Fruit fly (Drosophila melanogaster) whole organism, wandering third instar larva: ENCODE data around the gene CG32147.
A peak's percentile ranks its signal among the peaks of the same experiment; 100 is the strongest.

Experiments
- Abd-B ChIP-seq: fragments of >200 bp; optimal IDR thresholded peaks from 2 replicates; lab custom pipeline; 2017; ENCODE audit warnings: missing biosample characterization, missing genetic modification characterization
- CG32264 ChIP-seq: fragments of 200-800 bp; sonication (Bioruptor generic); optimal IDR thresholded peaks from 2 replicates; lab custom pipeline; 2016; ENCODE audit warnings: missing biosample characterization, missing genetic modification characterization
- CG9705 ChIP-seq: fragments of 200-800 bp; sonication (Bioruptor generic); optimal IDR thresholded peaks from 2 replicates; lab custom pipeline; 2018; ENCODE audit warnings: missing biosample characterization, mild to moderate bottlenecking, missing genetic modification characterization
- CrebA ChIP-seq: fragments of 200-800 bp; sonication (Bioruptor generic); optimal IDR thresholded peaks from 2 replicates; lab custom pipeline; 2016; ENCODE audit warnings: missing biosample characterization, mild to moderate bottlenecking, missing genetic modification characterization, borderline replicate concordance
- Dfd ChIP-seq: fragments of >200 bp; optimal IDR thresholded peaks from 2 replicates; lab custom pipeline; 2017; ENCODE audit warnings: missing biosample characterization, missing genetic modification characterization
- Dif ChIP-seq: fragments of 200-275, 200-300 bp; sonication (Bioruptor generic); optimal IDR thresholded peaks from 2 replicates; lab custom pipeline; 2018; ENCODE audit warnings: missing biosample characterization, missing genetic modification characterization; ENCODE audit not compliant: partially characterized antibody
- GATAd ChIP-seq: sonication (Bioruptor generic); optimal IDR thresholded peaks from 2 replicates; lab custom pipeline; 2016; ENCODE audit warnings: missing biosample characterization, missing genetic modification characterization
- HLH106 ChIP-seq: fragments of 200-800 bp; optimal IDR thresholded peaks from 3 replicates; lab custom pipeline; 2019; ENCODE audit warnings: missing biosample characterization, mild to moderate bottlenecking, missing genetic modification characterization, moderate library complexity
- Hnf4 ChIP-seq: fragments of 200-800 bp; sonication (Bioruptor generic); optimal IDR thresholded peaks from 2 replicates; lab custom pipeline; 2016; ENCODE audit warnings: missing biosample characterization, mild to moderate bottlenecking, missing genetic modification characterization
- Hr78 ChIP-seq: fragments of >200 bp; optimal IDR thresholded peaks from 2 replicates; lab custom pipeline; 2017; ENCODE audit warnings: missing biosample characterization, missing genetic modification characterization
- Hr83 ChIP-seq: fragments of 200-300 bp; sonication (Bioruptor generic); optimal IDR thresholded peaks from 2 replicates; lab custom pipeline; 2016; ENCODE audit warnings: missing biosample characterization, mild to moderate bottlenecking, missing genetic modification characterization, moderate library complexity; ENCODE audit not compliant: poor library complexity, severe bottlenecking
- Jra ChIP-seq: sonication (Bioruptor generic); optimal IDR thresholded peaks from 2 replicates; lab custom pipeline; 2016; ENCODE audit warnings: missing biosample characterization, missing genetic modification characterization
- Mio ChIP-seq: sonication (Bioruptor generic); optimal IDR thresholded peaks from 2 replicates; lab custom pipeline; 2016; ENCODE audit warnings: missing biosample characterization, missing genetic modification characterization
- Myc ChIP-seq: fragments of >200 bp; optimal IDR thresholded peaks from 2 replicates; lab custom pipeline; 2017
- N ChIP-seq: fragments of >200 bp; optimal IDR thresholded peaks from 2 replicates; lab custom pipeline; 2018; ENCODE audit warnings: missing biosample characterization, missing external identifiers, missing genetic modification characterization
- OdsH ChIP-seq: fragments of 200-800 bp; sonication (Bioruptor generic); optimal IDR thresholded peaks from 2 replicates; lab custom pipeline; 2016; ENCODE audit warnings: missing biosample characterization, mild to moderate bottlenecking, missing genetic modification characterization
- Rel ChIP-seq, 2 experiments: fragments of 200-800 bp; sonication (Bioruptor generic) in 1 of 2; optimal IDR thresholded peaks; 2 replicates in 1 of 2; 3 replicates in 1 of 2; lab custom pipeline; 2016 to 2019; ENCODE audit warnings: mild to moderate bottlenecking in 2 of 2, missing biosample characterization in 2 of 2, missing genetic modification characterization in 2 of 2, moderate library complexity in 1 of 2
- Sp1 ChIP-seq: fragments of 200-800 bp; sonication (Bioruptor generic); optimal IDR thresholded peaks from 3 replicates; lab custom pipeline; 2019; ENCODE audit warnings: missing biosample characterization, mild to moderate bottlenecking, missing genetic modification characterization, moderate library complexity
- br ChIP-seq: fragments of 200-800 bp; sonication (Bioruptor generic); optimal IDR thresholded peaks from 2 replicates; lab custom pipeline; 2016; ENCODE audit warnings: missing biosample characterization, missing genetic modification characterization
- brk ChIP-seq: fragments of 200-800 bp; sonication (Bioruptor generic); optimal IDR thresholded peaks from 2 replicates; lab custom pipeline; 2016; ENCODE audit warnings: missing biosample characterization, mild to moderate bottlenecking, missing genetic modification characterization
- dl ChIP-seq, 2 experiments: fragments of 175-275, 200-275 bp in 1 of 2; fragments of 200-275 bp in 1 of 2; sonication (Bioruptor generic); optimal IDR thresholded peaks; lab custom pipeline; 2018; ENCODE audit warnings: mild to moderate bottlenecking in 2 of 2, missing biosample characterization in 2 of 2, missing genetic modification characterization in 2 of 2, moderate library complexity in 2 of 2; ENCODE audit not compliant: partially characterized antibody in 2 of 2, insufficient read depth in 1 of 2
- dmrt93B ChIP-seq: fragments of 200-800 bp; sonication (Bioruptor generic); optimal IDR thresholded peaks from 2 replicates; lab custom pipeline; 2018; ENCODE audit warnings: missing biosample characterization, mild to moderate bottlenecking, missing genetic modification characterization
- dsf ChIP-seq: sonication (Bioruptor generic); optimal IDR thresholded peaks from 2 replicates; lab custom pipeline; 2016; ENCODE audit warnings: missing biosample characterization, missing genetic modification characterization, borderline replicate concordance
- ey ChIP-seq: fragments of 200-800 bp; sonication (Bioruptor generic); optimal IDR thresholded peaks from 2 replicates; lab custom pipeline; 2016; ENCODE audit warnings: missing biosample characterization, missing genetic modification characterization
- foxo ChIP-seq, 2 experiments: fragments of 200-800 bp; sonication (Bioruptor generic); optimal IDR thresholded peaks; 2 replicates in 1 of 2; 3 replicates in 1 of 2; lab custom pipeline; 2016 to 2017; ENCODE audit warnings: missing biosample characterization in 2 of 2, missing genetic modification characterization in 2 of 2
- fru ChIP-seq: fragments of 200-800 bp; sonication (Bioruptor generic); optimal IDR thresholded peaks from 3 replicates; lab custom pipeline; 2016; ENCODE audit warnings: missing biosample characterization, mild to moderate bottlenecking, missing genetic modification characterization
- h ChIP-seq: fragments of 200-800 bp; sonication (Bioruptor generic); optimal IDR thresholded peaks from 3 replicates; lab custom pipeline; 2016; ENCODE audit warnings: missing biosample characterization, mild to moderate bottlenecking, missing genetic modification characterization
- jim ChIP-seq: fragments of 175-275, 200-325 bp; sonication (Bioruptor generic); optimal IDR thresholded peaks from 2 replicates; lab custom pipeline; 2016; ENCODE audit warnings: missing biosample characterization, mild to moderate bottlenecking, missing genetic modification characterization
- lola ChIP-seq: fragments of >200 bp; optimal IDR thresholded peaks from 2 replicates; lab custom pipeline; 2017; ENCODE audit warnings: missing biosample characterization, missing genetic modification characterization
- pan ChIP-seq: fragments of >200 bp; optimal IDR thresholded peaks from 2 replicates; lab custom pipeline; 2017
- psq ChIP-seq: fragments of 200-800 bp; sonication (Bioruptor generic); optimal IDR thresholded peaks from 3 replicates; lab custom pipeline; 2017; ENCODE audit warnings: missing biosample characterization, mild to moderate bottlenecking, missing genetic modification characterization, moderate library complexity
- rgr ChIP-seq: fragments of 200-800 bp; sonication (Bioruptor generic); optimal IDR thresholded peaks from 3 replicates; lab custom pipeline; 2016; ENCODE audit warnings: missing biosample characterization, mild to moderate bottlenecking, missing genetic modification characterization
- sage ChIP-seq: fragments of 200-800 bp; sonication (Bioruptor generic); optimal IDR thresholded peaks from 2 replicates; lab custom pipeline; 2016; ENCODE audit warnings: missing biosample characterization, mild to moderate bottlenecking, missing genetic modification characterization
- tai ChIP-seq: sonication (Bioruptor generic); optimal IDR thresholded peaks from 2 replicates; lab custom pipeline; 2016; ENCODE audit warnings: missing biosample characterization, missing genetic modification characterization
- usp ChIP-seq: fragments of >200 bp; optimal IDR thresholded peaks from 2 replicates; lab custom pipeline; 2017; ENCODE audit warnings: missing biosample characterization, missing genetic modification characterization
- woc ChIP-seq: sonication (Bioruptor generic); optimal IDR thresholded peaks from 2 replicates; lab custom pipeline; 2016; ENCODE audit warnings: missing biosample characterization, mild to moderate bottlenecking, missing genetic modification characterization

The CG32147 gene

dm6 chr3L:15143108-15143507, 751 bp downstream of the CG32147 start:
- TF ChIP-seq HLH106 (tag; lab: Kevin White, UChicago) (peak; percentile 2), Sp1 (GFP tag; lab: Kevin White, UChicago) (no peak), Hr78 (GFP tag; lab: Kevin White, UChicago) (no peak), Hnf4 (GFP tag; lab: Kevin White, UChicago) (no peak), CG9705 (GFP tag; lab: Kevin White, UChicago) (peak; percentile 11), Dif (GFP tag; lab: Kevin White, UChicago) (no peak)

DNA sequence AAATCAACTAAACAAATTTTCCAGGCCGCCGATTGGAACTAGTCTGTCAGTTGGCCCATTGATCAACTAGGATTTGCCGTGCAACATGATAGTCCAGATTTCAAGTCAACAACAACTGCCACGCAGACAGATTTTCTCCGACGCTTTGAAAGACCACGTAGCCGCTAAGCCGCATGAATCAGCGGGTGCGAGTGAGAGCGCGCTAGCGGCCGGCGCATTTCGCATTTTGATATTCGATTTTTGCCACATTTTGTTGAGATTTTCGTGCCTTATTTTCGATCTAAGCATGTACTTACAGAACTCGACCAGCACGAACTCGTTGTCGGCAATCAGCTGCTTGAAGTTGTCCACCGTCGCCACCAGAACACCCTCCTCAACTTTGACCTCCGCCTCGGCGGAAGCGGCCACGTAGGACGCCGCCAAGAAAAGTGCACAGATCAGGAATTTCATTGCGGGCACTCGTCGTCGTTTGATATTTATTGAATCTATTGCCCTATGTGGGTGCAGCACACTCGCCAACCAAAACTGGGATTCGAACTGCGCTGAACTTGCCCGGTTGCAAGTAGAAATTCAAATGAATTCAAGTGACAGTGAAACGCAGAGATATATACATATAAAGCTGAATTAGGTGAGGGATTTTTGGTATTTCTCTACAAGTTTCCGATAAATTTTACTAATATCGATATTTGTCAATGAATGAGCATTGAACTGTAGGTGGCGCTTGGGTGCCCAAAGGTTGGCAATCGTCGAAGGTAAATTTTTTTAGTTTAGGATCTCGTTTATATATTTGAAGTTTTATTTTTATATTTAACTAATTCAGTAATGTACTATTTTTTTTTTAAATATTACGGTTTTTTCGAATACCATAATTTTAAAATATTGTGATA, 1.6 kb downstream of the CG32147 start, which contains the start of gene Pdi:
TSS of gene Pdi (minus strand) at position 837 of the 887 bp plus-strand sequence.
- TF ChIP-seq dl (GFP tag; optimal IDR thresholded peaks at IDR 0.05; lab: Kevin White, UChicago; ENCODE audit: insufficient read depth in 1 of 2, partially characterized antibody in 2 of 2) (peak in 1 of 2 experiments; percentile 32), Hnf4 (GFP tag; lab: Kevin White, UChicago) (peak; percentile 68), CrebA (peak; percentile 98), Dif (GFP tag; lab: Kevin White, UChicago) (peak; percentile 57), rgr (GFP tag; lab: Kevin White, UChicago) (peak; percentile 43), h (peak; percentile 47), fru (GFP tag; lab: Kevin White, UChicago) (peak; percentile 21), GATAd (GFP tag; lab: Kevin White, UChicago) (no peak), jim (peak; percentile 50), HLH106 (tag; lab: Kevin White, UChicago) (peak; percentile 26), Dfd (no peak), Hr83 (GFP tag; lab: Kevin White, UChicago) (peak; percentile 84), woc (GFP tag; lab: Kevin White, UChicago) (peak; percentile 12), br (peak; percentile 45), ey (GFP tag; lab: Kevin White, UChicago) (peak; percentile 10), Jra (GFP tag; lab: Kevin White, UChicago) (peak; percentile 9), foxo (GFP tag; optimal IDR thresholded peaks at IDR 0.05; lab: Kevin White, UChicago) (peak in 1 of 2 experiments; percentile 36), CG9705 (GFP tag; lab: Kevin White, UChicago) (no peak), Rel (GFP tag; optimal IDR thresholded peaks at IDR 0.05; lab: Kevin White, UChicago) (no peak), Rel (tag; optimal IDR thresholded peaks at IDR 0.05; lab: Kevin White, UChicago) (peak; percentile 69), Sp1 (GFP tag; lab: Kevin White, UChicago) (peak; percentile 20), CG32264 (GFP tag; lab: Kevin White, UChicago) (no peak)

dm6 chr3L:15141118-15142003, 2.5 kb downstream of the CG32147 start:
- no peak for TF ChIP-seq psq (GFP tag; lab: Kevin White, UChicago)
- TF ChIP-seq Hr78 (GFP tag; lab: Kevin White, UChicago), result no peak
- TF ChIP-seq dmrt93B (GFP tag; lab: Kevin White, UChicago), result no peak
- no peak for TF ChIP-seq N (GFP tag; lab: Kevin White, UChicago)
- no peak for TF ChIP-seq brk
- no peak for TF ChIP-seq Mio (GFP tag; lab: Kevin White, UChicago)
- peak; percentile 32 for TF ChIP-seq Jra (GFP tag; lab: Kevin White, UChicago)
- TF ChIP-seq Rel (GFP tag; optimal IDR thresholded peaks at IDR 0.05; lab: Kevin White, UChicago), result no peak
- peak; percentile 20 for TF ChIP-seq Rel (tag; optimal IDR thresholded peaks at IDR 0.05; lab: Kevin White, UChicago)
- peak; percentile 75 for TF ChIP-seq Myc
- TF ChIP-seq Hr83 (GFP tag; lab: Kevin White, UChicago), result no peak
- TF ChIP-seq usp (GFP tag; lab: Kevin White, UChicago), result no peak
- TF ChIP-seq CG32264 (GFP tag; lab: Kevin White, UChicago), result no peak
- TF ChIP-seq rgr (GFP tag; lab: Kevin White, UChicago), result peak; percentile 43
- peak; percentile 30 for TF ChIP-seq h
- peak; percentile 15 for TF ChIP-seq Sp1 (GFP tag; lab: Kevin White, UChicago)
- no peak for TF ChIP-seq Hnf4 (GFP tag; lab: Kevin White, UChicago)
- peak; percentile 3 for TF ChIP-seq br
- peak; percentile 16 for TF ChIP-seq fru (GFP tag; lab: Kevin White, UChicago)
- TF ChIP-seq dsf (GFP tag; lab: Kevin White, UChicago), result no peak
- TF ChIP-seq GATAd (GFP tag; lab: Kevin White, UChicago), result no peak
- no peak for TF ChIP-seq ey (GFP tag; lab: Kevin White, UChicago)
- no peak for TF ChIP-seq lola (GFP tag; lab: Kevin White, UChicago)
- TF ChIP-seq sage (GFP tag; lab: Kevin White, UChicago), result no peak
- TF ChIP-seq foxo (GFP tag; optimal IDR thresholded peaks at IDR 0.05; lab: Kevin White, UChicago), result peak in 1 of 2 experiments; percentile 28
- no peak for TF ChIP-seq pan (lab: Kevin White, UChicago)
- TF ChIP-seq tai (GFP tag; lab: Kevin White, UChicago), result no peak
- TF ChIP-seq jim, result no peak
- TF ChIP-seq dl (GFP tag; optimal IDR thresholded peaks at IDR 0.05; lab: Kevin White, UChicago; ENCODE audit: insufficient read depth in 1 of 2, partially characterized antibody in 2 of 2), result peak; percentile 6 to 43
- TF ChIP-seq Abd-B (GFP tag; lab: Kevin White, UChicago), result no peak
- no peak for TF ChIP-seq OdsH (GFP tag; lab: Kevin White, UChicago)
- TF ChIP-seq woc (GFP tag; lab: Kevin White, UChicago), result peak; percentile 5
- TF ChIP-seq Dfd, result no peak
- peak; percentile 37 for TF ChIP-seq Dif (GFP tag; lab: Kevin White, UChicago)
- no peak for TF ChIP-seq CrebA
- peak; percentile 31 for TF ChIP-seq HLH106 (tag; lab: Kevin White, UChicago)
- no peak for TF ChIP-seq CG9705 (GFP tag; lab: Kevin White, UChicago)
